Worm (Caenorhabditis elegans) whole organism, L4 larva: ENCODE measurements around the gene srw-94.

Source experiments
- D1046.2 ChIP-seq: fragments of 200-800 bp; sonication (Bioruptor generic); IDR thresholded peaks from 2 replicates; pipeline ENCODE4 v1.3.6; 2022; ENCODE audit warnings: missing genetic modification characterization, missing compliant biosample characterization
- F44E2.7 ChIP-seq: fragments of 200-800 bp; sonication (Bioruptor generic); IDR thresholded peaks from 2 replicates; pipeline ENCODE4 v2.1.2; 2022; ENCODE audit warnings: missing genetic modification characterization, missing compliant biosample characterization
- T20F7.1 ChIP-seq: fragments of 200-800 bp; sonication (Bioruptor generic); optimal IDR thresholded peaks from 2 replicates; lab custom pipeline; 2018; ENCODE audit warnings: mild to moderate bottlenecking, missing genetic modification characterization, missing compliant biosample characterization
- Y48G9A.11 ChIP-seq: fragments of 200-800 bp; sonication (Bioruptor generic); IDR thresholded peaks from 2 replicates; pipeline ENCODE4 v1.3.6; 2022; ENCODE audit warnings: missing genetic modification reagents, missing genetic modification characterization, missing compliant biosample characterization
- Y75B8A.6 ChIP-seq: fragments of 200-800 bp; sonication (Bioruptor generic); IDR thresholded peaks from 2 replicates; pipeline ENCODE4 v1.3.6; 2022; ENCODE audit warnings: missing genetic modification reagents, missing genetic modification characterization, missing compliant biosample characterization
- ZK337.2 ChIP-seq: fragments of 200-800 bp; sonication (Bioruptor generic); IDR thresholded peaks from 2 replicates; pipeline ENCODE4 v1.3.6; 2022; ENCODE audit warnings: missing genetic modification reagents, missing genetic modification characterization, missing compliant biosample characterization
- aha-1 ChIP-seq: fragments of 150-350 bp; peaks from one replicate; lab custom pipeline; 2014; ENCODE audit warnings: missing biosample characterization, missing genetic modification characterization
- arid-1 ChIP-seq: fragments of 200-800 bp; sonication (Bioruptor generic); conservative IDR thresholded peaks from 2 replicates; pipeline ENCODE4 v1.3.6; 2022; ENCODE audit warnings: missing genetic modification reagents, missing genetic modification characterization, missing compliant biosample characterization
- attf-4 ChIP-seq: sonication (generic microtip); optimal IDR thresholded peaks from 3 replicates; lab custom pipeline; 2017; ENCODE audit warnings: missing biosample characterization, missing genetic modification characterization
- ceh-28 ChIP-seq: fragments of 150-350 bp; optimal IDR thresholded peaks from 2 replicates; lab custom pipeline; 2014; ENCODE audit warnings: missing biosample characterization, missing genetic modification reagents, missing genetic modification characterization
- ceh-32 ChIP-seq: sonication (generic microtip); optimal IDR thresholded peaks from 2 replicates; lab custom pipeline; 2016; ENCODE audit warnings: mild to moderate bottlenecking, missing genetic modification characterization, missing compliant biosample characterization; ENCODE audit not compliant: poor library complexity
- ceh-44 ChIP-seq: fragments of 200-800 bp; sonication (Bioruptor generic); IDR thresholded peaks from 2 replicates; pipeline ENCODE4 v1.3.6; 2022; ENCODE audit warnings: missing genetic modification reagents, missing genetic modification characterization, missing compliant biosample characterization
- ces-1 ChIP-seq: fragments of 150-350 bp; sonication (generic microtip); optimal IDR thresholded peaks from 4 replicates; lab custom pipeline; 2014; ENCODE audit warnings: missing biosample characterization, missing genetic modification reagents, missing genetic modification characterization
- cey-2 ChIP-seq: sonication (generic microtip); optimal IDR thresholded peaks from 3 replicates; lab custom pipeline; 2017; ENCODE audit warnings: missing genetic modification characterization, mild to moderate bottlenecking, missing compliant biosample characterization, antibody characterized with exemption, borderline replicate concordance; ENCODE audit not compliant: insufficient read depth
- ctbp-1 ChIP-seq: fragments of 200-800 bp; sonication (Bioruptor generic); IDR thresholded peaks from 2 replicates; pipeline ENCODE4 v1.3.6; 2022; ENCODE audit warnings: missing genetic modification reagents, missing genetic modification characterization, missing compliant biosample characterization
- daf-16 ChIP-seq, 3 experiments: sonication (generic microtip); optimal IDR thresholded peaks; 2 replicates each; lab custom pipeline; 2016 to 2017; ENCODE audit warnings: missing genetic modification characterization in 3 of 3, missing genetic modification reagents in 3 of 3, mild to moderate bottlenecking in 2 of 3, missing compliant biosample characterization in 2 of 3, missing biosample characterization in 1 of 3, moderate library complexity in 1 of 3
- duxl-1 ChIP-seq: sonication (generic microtip); optimal IDR thresholded peaks from 2 replicates; lab custom pipeline; 2016; ENCODE audit warnings: mild to moderate bottlenecking, missing genetic modification characterization, moderate library complexity, missing compliant biosample characterization; ENCODE audit not compliant: poor library complexity
- egl-27 ChIP-seq: sonication (generic microtip); optimal IDR thresholded peaks from 3 replicates; lab custom pipeline; 2017; ENCODE audit warnings: missing biosample characterization, missing genetic modification reagents, missing genetic modification characterization
- fos-1 ChIP-seq: fragments of 150-350 bp; optimal IDR thresholded peaks from 2 replicates; lab custom pipeline; 2014; ENCODE audit warnings: missing biosample characterization, missing genetic modification characterization
- gei-8 ChIP-seq: fragments of 200-800 bp; sonication (Bioruptor generic); optimal IDR thresholded peaks from 2 replicates; lab custom pipeline; 2018; ENCODE audit warnings: mild to moderate bottlenecking, missing genetic modification characterization, missing compliant biosample characterization
- hmg-1.1 ChIP-seq: fragments of 200-800 bp; sonication (Bioruptor generic); IDR thresholded peaks from 2 replicates; pipeline ENCODE4 v1.3.6; 2022; ENCODE audit warnings: missing genetic modification reagents, missing genetic modification characterization, missing compliant biosample characterization
- lim-7 ChIP-seq: fragments of 200-800 bp; sonication (Bioruptor generic); IDR thresholded peaks from 2 replicates; pipeline ENCODE4 v1.3.6; 2022; ENCODE audit warnings: missing genetic modification characterization, missing compliant biosample characterization
- lin-1 ChIP-seq: fragments of 200-800 bp; sonication (Bioruptor generic); IDR thresholded peaks from 2 replicates; pipeline ENCODE4 v1.3.6; 2022; ENCODE audit warnings: missing genetic modification reagents, missing genetic modification characterization, missing compliant biosample characterization
- lin-15B ChIP-seq: fragments of 150-350 bp; sonication (generic microtip); optimal IDR thresholded peaks from 3 replicates; lab custom pipeline; 2014; ENCODE audit warnings: missing biosample characterization, missing genetic modification characterization
- lin-29 ChIP-seq: fragments of 200-800 bp; sonication (Bioruptor generic); IDR thresholded peaks from 2 replicates; pipeline ENCODE4 v1.3.6; 2022; ENCODE audit warnings: missing genetic modification reagents, missing genetic modification characterization, missing compliant biosample characterization
- lin-38 ChIP-seq: fragments of 200-800 bp; sonication (Bioruptor generic); IDR thresholded peaks from 2 replicates; pipeline ENCODE4 v1.3.6; 2022; ENCODE audit warnings: missing genetic modification reagents, missing genetic modification characterization, missing compliant biosample characterization
- lir-3 ChIP-seq: sonication (generic microtip); optimal IDR thresholded peaks from 2 replicates; lab custom pipeline; 2016; ENCODE audit warnings: mild to moderate bottlenecking, missing genetic modification characterization, missing compliant biosample characterization
- mxl-3 ChIP-seq: fragments of 200-800 bp; sonication (Bioruptor generic); optimal IDR thresholded peaks from 2 replicates; lab custom pipeline; 2018; ENCODE audit warnings: mild to moderate bottlenecking, missing genetic modification characterization, missing compliant biosample characterization
- nhr-11 ChIP-seq: fragments of 150-350 bp; optimal IDR thresholded peaks from 2 replicates; lab custom pipeline; 2014; ENCODE audit warnings: missing biosample characterization, missing genetic modification characterization
- nhr-25 ChIP-seq: sonication (generic microtip); optimal IDR thresholded peaks from 2 replicates; lab custom pipeline; 2017; ENCODE audit warnings: missing genetic modification characterization, mild to moderate bottlenecking, missing compliant biosample characterization, antibody characterized with exemption, moderate library complexity, borderline replicate concordance; ENCODE audit not compliant: insufficient read depth
- nhr-48 ChIP-seq: sonication (generic microtip); optimal IDR thresholded peaks from 2 replicates; lab custom pipeline; 2016; ENCODE audit warnings: mild to moderate bottlenecking, missing genetic modification characterization, missing compliant biosample characterization
- pha-4 ChIP-seq, 2 experiments: fragments of 150-350 bp in 1 of 2; fragments of 200-800 bp in 1 of 2; sonication (Bioruptor generic) in 1 of 2; IDR thresholded peaks in 1 of 2; optimal IDR thresholded peaks in 1 of 2; 2 replicates each; pipeline versions ENCODE4 v1.3.6 to Lab custom; 2014 to 2022; ENCODE audit warnings: missing genetic modification characterization in 2 of 2, missing genetic modification reagents in 2 of 2, missing biosample characterization in 1 of 2, missing compliant biosample characterization in 1 of 2
- php-3 ChIP-seq: fragments of 200-800 bp; sonication (Bioruptor generic); IDR thresholded peaks from 2 replicates; pipeline ENCODE4 v1.3.6; 2022; ENCODE audit warnings: missing genetic modification reagents, missing genetic modification characterization, missing compliant biosample characterization
- zfp-2 ChIP-seq: sonication (generic microtip); optimal IDR thresholded peaks from 2 replicates; lab custom pipeline; 2016; ENCODE audit warnings: mild to moderate bottlenecking, missing genetic modification characterization, missing compliant biosample characterization

srw-94 gene

DNA sequence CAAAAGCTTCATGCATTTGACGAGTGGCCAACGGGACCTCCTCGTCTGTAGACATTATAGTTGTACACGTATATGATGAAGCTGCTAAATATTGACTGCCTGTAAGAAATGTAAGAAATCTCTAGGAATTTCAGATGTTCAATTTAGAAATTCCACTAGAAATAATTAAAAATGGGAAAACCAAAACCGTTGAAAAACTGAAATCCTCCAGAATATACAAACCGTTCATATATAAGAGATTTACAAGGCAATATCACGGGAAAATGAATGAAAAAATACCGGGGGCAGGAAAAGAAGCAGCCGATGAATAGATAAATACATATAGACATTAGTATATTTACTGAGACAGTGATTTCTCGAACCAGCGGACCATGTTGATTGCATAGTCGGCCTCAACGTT is 11.8 kb upstream of the srw-94 start, which contains the start of gene dpf-7:
dpf-7 (minus strand) TSS at position 101 of the 400 bp plus-strand sequence.
- TF ChIP-seq lin-38 (GFP tag; lab: Robert Waterston, UW), result peak; percentile 22; the same call in 1 of the 2 replicates
- no peak for TF ChIP-seq fos-1 (tag; lab: Kevin White, UChicago)

DNA sequence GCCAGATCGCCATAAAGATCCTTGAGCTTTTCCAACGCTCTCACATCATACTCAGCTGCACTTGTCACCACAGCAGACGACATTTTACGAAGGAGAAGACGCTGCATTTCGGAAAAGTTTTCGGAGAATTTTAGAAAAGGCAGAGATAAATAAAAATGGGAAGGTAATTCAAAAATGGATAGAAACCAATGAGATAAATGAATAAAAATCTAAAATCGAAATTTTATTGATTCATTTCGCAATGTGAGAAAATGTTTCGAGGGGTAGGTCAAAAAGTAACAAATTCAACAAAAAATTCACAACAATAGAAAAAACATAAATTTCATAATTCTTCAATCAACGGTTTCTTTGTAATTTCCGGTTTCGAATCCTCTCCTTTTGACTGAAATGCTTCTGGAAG is 7.8 kb upstream of the srw-94 start, which contains the start of gene dpf-5:
dpf-5 (minus strand) TSS at position 101 of the 400 bp plus-strand sequence.
- TF ChIP-seq nhr-25 (tag; lab: Kevin White, UChicago) (no peak), daf-16 (GFP tag; optimal IDR thresholded peaks at IDR 0.05; lab: Kevin White, UChicago) (no peak), daf-16 (tag; optimal IDR thresholded peaks at IDR 0.05; lab: Kevin White, UChicago) (no peak), ces-1 (no peak), ceh-44 (GFP tag; lab: Robert Waterston, UW) (no peak), Y75B8A.6 (GFP tag; lab: Robert Waterston, UW) (no peak), php-3 (GFP tag; lab: Robert Waterston, UW) (no peak), ceh-28 (tag; lab: Kevin White, UChicago) (no peak), zfp-2 (tag; lab: Kevin White, UChicago) (no peak), mxl-3 (GFP tag; lab: Kevin White, UChicago) (no peak), egl-27 (no peak), lin-15B (tag; lab: Kevin White, UChicago) (no peak), T20F7.1 (GFP tag; lab: Kevin White, UChicago) (no peak), hmg-1.1 (GFP tag; lab: Robert Waterston, UW) (no peak), lir-3 (tag; lab: Kevin White, UChicago) (no peak), attf-4 (tag; lab: Kevin White, UChicago) (no peak), ctbp-1 (GFP tag; lab: Robert Waterston, UW) (no peak), ceh-32 (tag; lab: Kevin White, UChicago) (no peak), Y48G9A.11 (GFP tag; lab: Robert Waterston, UW) (no peak)
- TF ChIP-seq, all 104 proteins: peak for 0

DNA sequence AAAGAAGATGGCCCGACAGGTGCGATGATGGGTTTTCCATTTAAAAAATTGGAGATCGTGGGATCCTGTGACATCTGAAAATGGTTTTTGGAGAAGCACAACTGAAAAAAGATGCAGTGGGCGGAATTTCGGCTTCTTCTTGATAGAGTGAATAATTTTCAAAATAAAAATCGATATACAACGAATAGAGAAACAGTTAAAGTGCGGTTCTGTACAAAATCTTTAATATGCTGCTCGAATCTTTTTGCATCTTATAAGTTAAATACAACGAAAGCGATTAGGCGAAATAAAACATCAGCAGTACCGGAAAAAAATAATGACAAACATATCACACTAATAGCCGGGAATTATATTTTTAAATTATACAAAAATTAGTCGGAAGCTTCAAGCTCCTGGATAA is 7.1 kb upstream of the srw-94 start, which contains the start of gene H06H21.11:
H06H21.11 (minus strand) TSS at position 101 of the 400 bp plus-strand sequence.
- TF ChIP-seq lin-38 (GFP tag; lab: Robert Waterston, UW) (peak; percentile 35; the same call in 1 of the 2 replicates), D1046.2 (GFP tag; lab: Robert Waterston, UW) (no peak), pha-4 (GFP tag; IDR thresholded peaks at IDR 0.05; lab: Robert Waterston, UW) (peak; percentile 37; the same call in 1 of the 2 replicates), pha-4 (tag; optimal IDR thresholded peaks at IDR 0.05; lab: Kevin White, UChicago) (no peak), aha-1 (tag; lab: Kevin White, UChicago) (peak; percentile 25)

DNA sequence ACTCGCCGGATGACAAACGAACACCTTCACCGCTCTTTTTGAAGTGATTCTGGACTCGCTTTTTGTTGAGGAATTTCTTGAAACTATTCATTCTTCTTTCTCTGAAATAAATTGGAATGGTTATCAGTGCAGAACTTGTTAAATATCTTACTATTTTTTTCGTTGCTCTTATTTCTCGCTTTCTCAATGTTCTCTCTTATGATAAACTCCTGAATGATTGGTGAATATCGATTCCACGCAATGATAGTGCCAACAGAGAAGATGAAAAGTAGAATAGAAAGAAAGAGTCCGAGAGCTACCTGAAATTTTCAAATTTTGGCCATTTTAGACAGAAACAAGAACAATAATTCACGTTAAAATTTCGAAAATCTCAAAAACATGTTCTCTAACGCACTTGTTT is 4.9 kb upstream of the srw-94 start, which contains the start of gene ubxn-6:
ubxn-6 (minus strand) TSS at position 101 of the 400 bp plus-strand sequence.
- TF ChIP-seq nhr-11 (tag; lab: Kevin White, UChicago) (no peak), nhr-48 (tag; lab: Kevin White, UChicago) (no peak), arid-1 (GFP tag; lab: Robert Waterston, UW) (no peak), cey-2 (tag; lab: Kevin White, UChicago) (no peak), lim-7 (GFP tag; lab: Robert Waterston, UW) (no peak), lin-29 (GFP tag; lab: Robert Waterston, UW) (no peak), F44E2.7 (GFP tag; lab: Robert Waterston, UW) (no peak), duxl-1 (tag; lab: Kevin White, UChicago) (no peak), ZK337.2 (GFP tag; lab: Robert Waterston, UW) (no peak), gei-8 (GFP tag; lab: Kevin White, UChicago) (no peak), lin-1 (no peak)
